Fruit fly (Drosophila melanogaster): ENCODE measurements around the gene tld.

Gene tld

DNA sequence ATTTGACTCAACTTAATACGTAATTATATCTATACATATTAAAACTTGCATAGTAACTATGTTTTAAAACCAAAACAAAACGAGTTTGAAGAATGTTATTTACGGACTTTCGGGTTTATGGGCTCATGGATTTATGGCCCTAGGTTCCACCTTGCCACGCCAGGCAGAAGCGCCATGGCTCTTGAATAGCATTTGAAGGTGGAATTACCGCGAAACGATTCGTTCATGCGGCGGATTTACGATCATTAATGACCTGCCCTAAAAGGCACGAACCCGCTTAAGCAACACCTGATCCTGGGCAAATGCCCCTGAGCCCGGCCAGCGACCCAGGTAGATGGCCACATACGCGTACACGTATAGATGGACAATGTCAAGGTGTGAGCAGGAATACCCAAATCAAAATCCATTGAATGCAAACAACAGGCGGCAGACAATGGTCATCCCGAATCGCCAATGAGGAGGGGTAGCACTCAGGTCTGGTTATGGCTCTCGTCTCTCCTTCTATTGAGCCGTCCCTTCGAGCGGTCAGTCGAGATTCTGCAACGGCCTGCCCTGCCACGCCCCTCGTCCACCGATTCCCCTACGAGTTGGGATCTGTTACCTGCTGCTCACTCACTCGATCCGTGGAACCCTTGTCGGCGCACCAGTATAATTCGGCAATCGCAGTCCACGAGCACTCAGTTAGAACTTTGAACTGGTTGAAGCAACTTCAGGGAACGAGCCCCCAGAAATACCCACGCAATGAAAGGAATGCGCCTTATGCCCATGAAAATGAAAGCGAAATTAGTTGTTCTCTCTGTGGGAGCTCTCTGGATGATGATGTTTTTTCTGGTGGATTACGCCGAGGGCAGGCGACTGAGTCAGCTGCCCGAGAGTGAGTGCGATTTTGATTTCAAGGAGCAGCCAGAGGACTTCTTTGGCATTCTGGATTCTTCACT is at the start of gene tld:
Gene tld, plus strand, starts transcription at position 677 of the 938 bp plus-strand sequence.
- TF ChIP-seq CG8478 (optimal IDR thresholded peaks at IDR 0.05) (no peak), CTCF (optimal IDR thresholded peaks at IDR 0.05) (no peak)

- no peak for TF ChIP-seq CTCF (optimal IDR thresholded peaks at IDR 0.05)
- no peak for TF ChIP-seq CG8478 (optimal IDR thresholded peaks at IDR 0.05)
Measured at dm6 chr3R:24712375-24712830, 37.1 kb upstream of the tld start, which contains the start of the genes CG13627 and CG46316. TSS of gene CG13627 (plus strand) at chr3R:24712780. TSS of gene CG46316 (plus strand) at chr3R:24712780.

- TF ChIP-seq CTCF (optimal IDR thresholded peaks at IDR 0.05): no peak
- TF ChIP-seq CG8478 (optimal IDR thresholded peaks at IDR 0.05): no peak
Measured at dm6 chr3R:24717289-24717688, 32.2 kb upstream of the tld start, which contains the start of gene Polr2L. TSS of gene Polr2L (plus strand) at chr3R:24717511.

DNA sequence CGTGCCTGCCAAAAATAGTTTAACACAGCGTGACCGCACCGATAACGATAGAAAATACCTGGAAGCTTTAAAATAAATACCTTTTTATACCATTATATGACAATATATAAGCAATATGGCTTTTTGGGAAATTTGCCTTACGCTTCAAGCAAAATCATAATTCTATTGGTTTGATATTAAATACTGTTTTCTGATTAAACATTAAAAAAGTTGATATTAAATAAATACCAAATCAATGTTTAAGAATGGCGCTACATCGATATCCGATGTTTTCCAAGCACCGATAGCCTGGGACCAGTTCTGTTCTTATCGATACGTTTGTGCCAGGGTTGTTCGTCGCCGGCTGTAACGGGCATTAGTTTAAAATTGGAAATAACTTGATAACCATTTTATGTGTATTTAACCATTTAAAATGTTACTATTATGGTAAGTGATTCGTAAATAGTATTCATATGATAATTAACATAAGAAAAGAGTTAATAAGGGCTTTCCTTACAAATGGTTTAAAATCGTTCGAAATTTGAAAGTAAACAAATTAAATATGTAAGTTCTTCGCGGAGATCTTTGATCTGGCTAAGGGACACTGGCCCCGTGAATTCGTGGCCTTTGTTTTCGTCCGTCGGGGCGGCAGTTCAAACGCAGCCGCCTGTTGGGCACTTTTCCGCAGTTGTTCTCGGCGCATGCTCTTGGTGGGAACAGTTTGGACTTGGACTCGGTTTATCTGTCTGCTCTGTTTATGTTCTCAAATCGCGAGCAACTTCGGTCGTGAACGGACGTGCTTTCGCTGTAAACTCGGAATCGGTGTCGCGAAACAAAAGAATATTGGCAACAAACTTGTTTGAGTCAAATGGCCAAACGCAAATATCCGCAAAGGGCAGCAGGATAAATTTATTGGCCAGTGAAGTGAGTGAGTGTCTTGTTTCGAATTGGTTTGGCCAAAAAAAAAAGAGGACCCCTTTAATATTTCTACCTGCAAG is 29.9 kb upstream of the tld start, which contains the start of the genes CG13630 and tok:
Gene CG13630, minus strand, starts transcription at position 51 of the 977 bp plus-strand sequence.
Gene tok, plus strand, starts transcription at position 384 of the 977 bp plus-strand sequence.
- TF ChIP-seq CG8478 (optimal IDR thresholded peaks at IDR 0.05) (no peak), CTCF (optimal IDR thresholded peaks at IDR 0.05) (no peak)

- no peak for TF ChIP-seq CTCF (optimal IDR thresholded peaks at IDR 0.05)
- no peak for TF ChIP-seq CG8478 (optimal IDR thresholded peaks at IDR 0.05)
Measured at dm6 chr3R:24720459-24721370, 28.8 kb upstream of the tld start.

DNA sequence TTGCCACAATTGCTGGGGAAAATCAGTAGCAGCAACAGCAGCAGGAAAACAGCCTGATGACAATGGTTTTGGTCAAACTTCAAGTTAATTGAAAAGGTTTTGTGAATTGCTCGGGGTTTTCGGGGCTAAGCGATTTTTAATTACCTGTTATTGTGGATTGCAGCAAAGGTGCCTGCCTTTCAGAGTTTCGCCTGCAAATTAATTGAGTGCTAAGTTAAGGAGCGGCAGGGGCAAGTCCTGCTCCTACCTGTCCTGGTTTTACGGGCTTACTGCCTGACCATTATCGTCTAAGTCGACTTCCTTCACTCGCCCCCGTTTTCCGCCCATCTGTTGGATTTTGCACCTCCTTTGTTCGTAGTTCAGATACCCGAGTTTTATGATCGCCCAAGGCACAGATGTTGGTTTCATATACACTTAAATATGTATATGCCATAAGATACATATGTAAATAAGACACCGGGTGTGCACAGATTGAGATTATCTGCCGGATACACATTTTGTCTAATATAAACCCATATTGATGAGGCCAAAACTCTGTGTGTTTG is 23.1 kb upstream of the tld start:
- no peak for TF ChIP-seq CG8478 (optimal IDR thresholded peaks at IDR 0.05)
- no peak for TF ChIP-seq CTCF (optimal IDR thresholded peaks at IDR 0.05)

dm6 chr3R:24727038-24727437 is 22.5 kb upstream of the tld start:
- TF ChIP-seq CTCF (optimal IDR thresholded peaks at IDR 0.05): no peak
- no peak for TF ChIP-seq CG8478 (optimal IDR thresholded peaks at IDR 0.05)

DNA sequence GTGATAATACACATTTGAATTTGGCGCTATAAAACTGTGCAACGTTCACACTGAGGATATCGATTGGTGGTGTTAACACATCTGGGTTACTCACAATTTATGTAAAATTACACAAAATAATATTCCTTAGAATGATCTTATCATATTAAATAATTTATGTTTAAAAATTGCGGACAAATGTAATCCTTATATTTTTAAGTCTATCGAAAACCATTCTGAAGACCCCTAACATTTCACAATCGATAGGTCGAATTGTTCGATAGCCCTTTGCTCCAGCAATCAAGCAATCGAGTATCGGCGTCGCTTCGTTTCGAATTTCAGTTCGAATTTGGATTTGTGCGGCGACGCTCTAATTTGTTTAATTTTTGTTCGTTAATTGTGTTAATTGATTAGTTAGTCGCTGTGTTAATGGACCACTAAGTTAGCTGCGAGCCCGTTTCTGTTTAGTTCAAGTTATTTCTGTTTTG is 4.1 kb downstream of the tld start, which contains the start of gene asp:
Gene asp, plus strand, starts transcription at position 289 of the 467 bp plus-strand sequence.
- TF ChIP-seq CTCF (optimal IDR thresholded peaks at IDR 0.05) (no peak), CG8478 (optimal IDR thresholded peaks at IDR 0.05) (no peak)

dm6 chr3R:24764971-24765370 is 15.4 kb downstream of the tld start, which contains the start of gene AstA:
TSS of gene AstA (minus strand) at chr3R:24765071.
- no peak for TF ChIP-seq CTCF (optimal IDR thresholded peaks at IDR 0.05)
- no peak for TF ChIP-seq CG8478 (optimal IDR thresholded peaks at IDR 0.05)

dm6 chr3R:24766684-24767083 is 17.2 kb downstream of the tld start:
- TF ChIP-seq CG8478 (optimal IDR thresholded peaks at IDR 0.05): no peak

DNA sequence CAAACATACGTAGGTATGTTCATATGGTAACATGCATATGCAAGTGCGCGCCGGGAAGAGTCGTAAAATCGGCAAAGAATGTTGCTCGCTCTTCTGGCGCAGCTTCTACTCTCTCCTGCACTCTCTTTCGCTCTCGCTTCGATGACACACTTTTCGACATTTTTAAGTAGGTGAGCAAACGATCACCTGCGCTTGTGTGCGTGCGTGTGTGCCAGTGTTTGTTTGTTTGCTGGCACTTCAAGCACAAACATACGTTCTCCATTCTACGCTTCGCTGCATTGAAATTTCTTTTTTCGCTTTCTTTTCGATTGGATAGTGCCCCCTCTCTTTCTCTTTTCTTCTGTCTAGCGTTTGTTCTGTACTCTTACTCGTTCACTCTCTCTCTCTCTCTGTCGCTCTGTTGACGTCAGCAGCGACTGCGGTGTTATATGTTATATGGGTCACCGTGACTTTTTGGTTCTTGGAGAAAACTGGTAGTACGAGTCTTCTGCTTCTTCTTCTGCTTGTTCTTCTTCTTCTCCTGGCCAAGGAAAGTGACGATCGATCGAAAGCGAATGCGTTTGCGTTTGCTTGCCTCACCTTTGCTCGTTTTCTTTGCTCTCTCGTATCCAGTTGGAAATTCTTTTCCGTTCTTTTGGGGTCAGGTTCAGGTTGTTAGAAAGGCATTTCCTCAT is 18.3 kb downstream of the tld start:
- TF ChIP-seq CG8478 (optimal IDR thresholded peaks at IDR 0.05) (no peak), CTCF (optimal IDR thresholded peaks at IDR 0.05) (no peak)

DNA sequence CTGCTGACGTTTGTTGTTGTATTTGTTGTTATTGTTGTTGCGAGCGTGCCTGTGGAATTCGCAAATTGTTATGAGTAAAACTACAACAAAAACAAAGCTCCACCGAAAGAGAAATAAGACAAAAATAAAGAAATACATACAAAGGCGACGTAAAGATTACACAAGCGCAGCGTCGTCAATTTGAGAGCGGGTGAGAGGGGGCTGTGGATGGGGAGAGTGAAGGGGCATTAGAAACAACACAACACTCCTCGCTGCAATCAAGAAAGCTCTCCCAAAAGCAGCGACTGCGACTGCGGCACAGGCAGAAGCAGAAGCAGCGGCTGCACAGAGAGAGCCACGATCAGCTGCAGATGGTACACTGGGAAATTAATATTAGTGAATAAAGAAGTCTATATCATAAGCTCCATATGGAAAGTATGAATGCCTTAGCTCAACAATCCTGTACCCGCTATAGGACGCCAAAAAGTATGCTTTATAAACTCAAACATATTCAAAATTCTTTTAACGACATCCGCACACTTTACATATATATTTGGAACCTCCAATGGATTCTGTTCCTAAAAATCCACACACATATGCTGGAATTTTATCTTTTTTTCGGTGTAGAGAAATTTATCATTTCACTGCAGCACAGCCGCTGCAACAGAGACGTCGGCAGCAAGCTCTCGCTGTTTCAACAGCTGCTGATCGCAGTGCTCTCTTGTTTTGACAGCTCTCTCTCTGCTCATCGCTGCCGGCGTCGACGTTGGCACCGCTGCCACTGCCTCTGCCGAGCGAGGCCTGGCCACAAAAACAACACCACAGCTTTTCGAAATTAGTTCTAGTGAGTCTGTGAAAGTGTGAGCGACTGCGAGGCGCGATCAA is 19.2 kb downstream of the tld start, which contains the start of gene CG13631:
Gene CG13631, plus strand, starts transcription at position 814 of the 864 bp plus-strand sequence.
- no peak for TF ChIP-seq CTCF (optimal IDR thresholded peaks at IDR 0.05)
- TF ChIP-seq CG8478 (optimal IDR thresholded peaks at IDR 0.05): no peak

All from S2 (cell line).